Worm (Caenorhabditis elegans) whole organism, L4/young adult: Measurements from ENCODE around the gene clec-158.

Experiments used
- W03F9.2 ChIP-seq: fragments of 150-350 bp; optimal IDR thresholded peaks from 2 replicates; lab custom pipeline; 2014; ENCODE audit warnings: missing biosample characterization, missing genetic modification characterization
- dao-5 ChIP-seq: sonication (generic microtip); optimal IDR thresholded peaks from 2 replicates; lab custom pipeline; 2016; ENCODE audit warnings: missing genotype, missing genetic modification characterization, moderate library complexity, missing compliant biosample characterization
- him-1 ChIP-seq: sonication (generic microtip); optimal IDR thresholded peaks from 2 replicates; lab custom pipeline; 2016; ENCODE audit warnings: missing genotype, missing genetic modification reagents, missing genetic modification characterization, missing compliant biosample characterization

DNA sequence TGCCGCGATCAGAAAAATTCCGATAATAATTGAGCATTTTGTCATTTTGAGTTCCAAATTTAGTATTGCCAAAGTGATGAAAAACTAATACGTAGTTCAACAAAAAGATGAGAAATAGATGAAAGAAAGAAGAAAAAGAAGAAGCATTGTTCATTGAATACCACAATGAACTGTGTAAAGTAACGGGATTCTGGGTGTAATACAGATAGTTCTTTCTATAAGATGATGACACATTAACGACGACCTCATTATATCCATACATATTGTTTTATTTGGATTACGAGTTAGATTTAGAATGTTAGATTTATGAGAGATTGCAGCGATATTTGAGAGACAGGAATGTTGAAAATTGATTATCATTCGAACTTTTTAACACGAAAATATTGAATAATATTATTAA lies 32.2 kb upstream of the clec-158 start, which contains the start of gene K04C2.5:
- no peak for TF ChIP-seq him-1 (tag; lab: Kevin White, UChicago)
- no peak for TF ChIP-seq W03F9.2 (tag; lab: Kevin White, UChicago)
- no peak for TF ChIP-seq dao-5 (tag; lab: Kevin White, UChicago)
